Fruit fly (Drosophila melanogaster): ENCODE data around the gene CG14834.
A peak's percentile ranks its signal among the peaks of the same experiment; 100 is the strongest.

CG14834 gene

dm6 chr3L:7356386-7357117, 9.6 kb upstream of the CG14834 start, which contains the start of gene CTCF (continued):
- TF ChIP-seq tai (GFP tag; optimal IDR thresholded peaks at IDR 0.05) (no peak), ey (GFP tag; optimal IDR thresholded peaks at IDR 0.05) (peak; percentile 30), psq (GFP tag; optimal IDR thresholded peaks at IDR 0.05) (peak; percentile 21), Hnf4 (GFP tag; optimal IDR thresholded peaks at IDR 0.05) (no peak), dsf (GFP tag; optimal IDR thresholded peaks at IDR 0.05; ENCODE audit: borderline replicate concordance) (no peak), CG9705 (GFP tag; optimal IDR thresholded peaks at IDR 0.05) (no peak)

- TF ChIP-seq HLH106 (tag; optimal IDR thresholded peaks at IDR 0.05), result no peak
- TF ChIP-seq jim (GFP tag; optimal IDR thresholded peaks at IDR 0.05), result no peak
These were observed 2.4 kb upstream of the CG14834 start for dm6 chr3L:7349311-7349710.

dm6 chr3L:7347984-7348631, 1.2 kb upstream of the CG14834 start, which contains the start of the genes Srp19 and qm:
Srp19 (minus strand) TSS chr3L:7348034.
qm (plus strand) TSS chr3L:7348313.
- TF ChIP-seq OdsH (GFP tag; optimal IDR thresholded peaks at IDR 0.05) (peak; percentile 12), Abd-B (GFP tag; optimal IDR thresholded peaks at IDR 0.05) (no peak), ey (GFP tag; optimal IDR thresholded peaks at IDR 0.05) (peak; percentile 42), usp (GFP tag; optimal IDR thresholded peaks at IDR 0.05) (no peak), rgr (GFP tag; optimal IDR thresholded peaks at IDR 0.05) (peak; percentile 23), Myc (optimal IDR thresholded peaks at IDR 0.05) (peak; percentile 87), fru (GFP tag; optimal IDR thresholded peaks at IDR 0.05) (peak; percentile 63), h (GFP tag; optimal IDR thresholded peaks at IDR 0.05) (peak; percentile 69), N (GFP tag; optimal IDR thresholded peaks at IDR 0.05) (no peak), Rel (GFP tag; optimal IDR thresholded peaks at IDR 0.05) (no peak), Rel (tag; optimal IDR thresholded peaks at IDR 0.05) (peak; percentile 90), woc (GFP tag; optimal IDR thresholded peaks at IDR 0.05) (peak; percentile 82), GATAd (GFP tag; optimal IDR thresholded peaks at IDR 0.05) (no peak), Hnf4 (GFP tag; optimal IDR thresholded peaks at IDR 0.05) (peak; percentile 69), lola (GFP tag; optimal IDR thresholded peaks at IDR 0.05) (no peak), HLH106 (tag; optimal IDR thresholded peaks at IDR 0.05) (peak; percentile 24), sv (GFP tag; optimal IDR thresholded peaks at IDR 0.05) (peak; percentile 25), Jra (GFP tag; optimal IDR thresholded peaks at IDR 0.05) (peak; percentile 66), jim (GFP tag; optimal IDR thresholded peaks at IDR 0.05) (peak; percentile 7), CG9705 (GFP tag; optimal IDR thresholded peaks at IDR 0.05) (peak; percentile 14), br (GFP tag; optimal IDR thresholded peaks at IDR 0.05) (peak; percentile 50), CrebA (GFP tag; optimal IDR thresholded peaks at IDR 0.05; ENCODE audit: borderline replicate concordance) (no peak), Sp1 (GFP tag; optimal IDR thresholded peaks at IDR 0.05) (peak; percentile 55), foxo (GFP tag; optimal IDR thresholded peaks at IDR 0.05) (peak in 1 of 2 experiments; percentile 77), dl (GFP tag; optimal IDR thresholded peaks at IDR 0.05; ENCODE audit: insufficient read depth in 1 of 2, partially characterized antibody in 2 of 2) (no peak), Dif (GFP tag; optimal IDR thresholded peaks at IDR 0.05; ENCODE audit: partially characterized antibody) (peak; percentile 23)

dm6 chr3L:7344965-7345427, 1.9 kb downstream of the CG14834 start, which contains the start of gene Cln7:
Cln7 (minus strand) TSS chr3L:7345183.
- TF ChIP-seq tai (GFP tag; optimal IDR thresholded peaks at IDR 0.05) (no peak), br (GFP tag; optimal IDR thresholded peaks at IDR 0.05) (peak; percentile 81), sage (GFP tag; optimal IDR thresholded peaks at IDR 0.05) (no peak), dl (GFP tag; optimal IDR thresholded peaks at IDR 0.05; ENCODE audit: insufficient read depth in 1 of 2, partially characterized antibody in 2 of 2) (peak in 1 of 2 experiments; percentile 56), CG9705 (GFP tag; optimal IDR thresholded peaks at IDR 0.05) (no peak), CG32264 (GFP tag; optimal IDR thresholded peaks at IDR 0.05) (no peak), lola (GFP tag; optimal IDR thresholded peaks at IDR 0.05) (no peak), psq (GFP tag; optimal IDR thresholded peaks at IDR 0.05) (peak; percentile 16), sv (GFP tag; optimal IDR thresholded peaks at IDR 0.05) (no peak), usp (GFP tag; optimal IDR thresholded peaks at IDR 0.05) (no peak), Hnf4 (GFP tag; optimal IDR thresholded peaks at IDR 0.05) (no peak), Abd-B (GFP tag; optimal IDR thresholded peaks at IDR 0.05) (no peak), Hr83 (GFP tag; optimal IDR thresholded peaks at IDR 0.05; ENCODE audit: poor library complexity, severe bottlenecking) (peak; percentile 82), Sp1 (GFP tag; optimal IDR thresholded peaks at IDR 0.05) (peak; percentile 82), N (GFP tag; optimal IDR thresholded peaks at IDR 0.05) (peak; percentile 45), Mio (GFP tag; optimal IDR thresholded peaks at IDR 0.05) (no peak), jim (GFP tag; optimal IDR thresholded peaks at IDR 0.05) (peak; percentile 5), Myc (optimal IDR thresholded peaks at IDR 0.05) (peak; percentile 22), h (GFP tag; optimal IDR thresholded peaks at IDR 0.05) (peak; percentile 62), HLH106 (tag; optimal IDR thresholded peaks at IDR 0.05) (peak; percentile 48), Dfd (GFP tag; optimal IDR thresholded peaks at IDR 0.05) (no peak), ey (GFP tag; optimal IDR thresholded peaks at IDR 0.05) (peak; percentile 1), foxo (GFP tag; optimal IDR thresholded peaks at IDR 0.05) (peak in 1 of 2 experiments; percentile 43), rgr (GFP tag; optimal IDR thresholded peaks at IDR 0.05) (peak; percentile 69), Vsx2 (GFP tag; optimal IDR thresholded peaks at IDR 0.05; ENCODE audit: partially characterized antibody) (no peak), Rel (GFP tag; optimal IDR thresholded peaks at IDR 0.05) (no peak), Rel (tag; optimal IDR thresholded peaks at IDR 0.05) (peak; percentile 82), woc (GFP tag; optimal IDR thresholded peaks at IDR 0.05) (no peak), Dif (GFP tag; optimal IDR thresholded peaks at IDR 0.05; ENCODE audit: partially characterized antibody) (peak; percentile 91), CrebA (GFP tag; optimal IDR thresholded peaks at IDR 0.05; ENCODE audit: borderline replicate concordance) (no peak), fru (GFP tag; optimal IDR thresholded peaks at IDR 0.05) (peak; percentile 52), GATAd (GFP tag; optimal IDR thresholded peaks at IDR 0.05) (no peak), dmrt93B (GFP tag; optimal IDR thresholded peaks at IDR 0.05) (no peak), dsf (GFP tag; optimal IDR thresholded peaks at IDR 0.05; ENCODE audit: borderline replicate concordance) (no peak)
